Fruit fly (Drosophila melanogaster) whole organism, embryonic: ENCODE data around the gene CCAP-R.

ENCODE experiments used
- Bdp1 ChIP-seq: fragments of 200-800 bp; sonication (Bioruptor generic); optimal IDR thresholded peaks from 3 replicates; lab custom pipeline; 2016; ENCODE audit warnings: missing biosample characterization, missing genetic modification characterization
- CG11504 ChIP-seq: fragments of 200-800 bp; sonication (Bioruptor generic); optimal IDR thresholded peaks from 3 replicates; lab custom pipeline; 2019; ENCODE audit warnings: missing biosample characterization, mild to moderate bottlenecking, missing genetic modification characterization, moderate library complexity
- CG11696 ChIP-seq: fragments of 200-800 bp; sonication (Bioruptor generic); IDR thresholded peaks from 2 replicates; pipeline ENCODE4 v1.3.6; 2022; ENCODE audit warnings: missing biosample characterization, missing genetic modification characterization
- CG12942 ChIP-seq: fragments of 200-800 bp; sonication (Bioruptor generic); optimal IDR thresholded peaks from 3 replicates; lab custom pipeline; 2016; ENCODE audit warnings: missing biosample characterization, missing genetic modification characterization
- CG14014 ChIP-seq: fragments of 200-800 bp; sonication (Bioruptor generic); IDR thresholded peaks from 2 replicates; pipeline ENCODE4 v1.3.6; 2022; ENCODE audit warnings: missing biosample characterization, missing genetic modification characterization
- CG1603 ChIP-seq: fragments of 200-800 bp; sonication (Bioruptor generic); optimal IDR thresholded peaks from 2 replicates; lab custom pipeline; 2019; ENCODE audit warnings: missing biosample characterization, mild to moderate bottlenecking, missing genetic modification characterization, moderate library complexity
- CG18619 ChIP-seq: fragments of 200-800 bp; sonication (Bioruptor generic); optimal IDR thresholded peaks from 3 replicates; lab custom pipeline; 2017; ENCODE audit warnings: missing biosample characterization, mild to moderate bottlenecking, missing genetic modification characterization
- CG2712 ChIP-seq: fragments of 200-800 bp; optimal IDR thresholded peaks from 3 replicates; lab custom pipeline; 2019; ENCODE audit warnings: missing biosample characterization, mild to moderate bottlenecking, missing genetic modification characterization, moderate library complexity
- CG33557 ChIP-seq: fragments of 200-800 bp; sonication (Bioruptor generic); optimal IDR thresholded peaks from 2 replicates; lab custom pipeline; 2019; ENCODE audit warnings: missing biosample characterization, mild to moderate bottlenecking, missing genetic modification characterization, moderate library complexity
- CG42726 ChIP-seq: fragments of 200-800 bp; sonication (Bioruptor generic); IDR thresholded peaks from 2 replicates; pipeline ENCODE4 v1.3.6; 2022; ENCODE audit warnings: missing biosample characterization, missing genetic modification characterization; ENCODE audit not compliant: partially characterized antibody
- CG4617 ChIP-seq: fragments of 200-800 bp; sonication (Bioruptor generic); optimal IDR thresholded peaks from 3 replicates; lab custom pipeline; 2016; ENCODE audit warnings: missing biosample characterization, missing genetic modification characterization, borderline replicate concordance
- CG4854 ChIP-seq: fragments of 200-800 bp; sonication (Bioruptor generic); optimal IDR thresholded peaks from 2 replicates; lab custom pipeline; 2016; ENCODE audit warnings: missing biosample characterization, missing genetic modification characterization, inconsistent platforms
- CG6654 ChIP-seq: fragments of 200-800 bp; sonication (Bioruptor generic); optimal IDR thresholded peaks from 2 replicates; lab custom pipeline; 2017; ENCODE audit warnings: missing biosample characterization, mild to moderate bottlenecking, missing genetic modification characterization
- CG6683 ChIP-seq: fragments of 200-800 bp; sonication (Bioruptor generic); optimal IDR thresholded peaks from 2 replicates; lab custom pipeline; 2017; ENCODE audit warnings: missing biosample characterization, mild to moderate bottlenecking, missing genetic modification characterization, missing genetic modification reagents
- CG7357 ChIP-seq: fragments of 200-800 bp; sonication (Bioruptor generic); IDR thresholded peaks from 3 replicates; pipeline ENCODE4 v1.3.6; 2022; ENCODE audit warnings: missing biosample characterization, missing genetic modification characterization
- CG9727 ChIP-seq: fragments of 200-800 bp; sonication (Bioruptor generic); optimal IDR thresholded peaks from 3 replicates; lab custom pipeline; 2017; ENCODE audit warnings: missing biosample characterization, mild to moderate bottlenecking, missing genetic modification characterization
- CTCF ChIP-seq: fragments of 200-800 bp; sonication (Bioruptor generic); optimal IDR thresholded peaks from 2 replicates; lab custom pipeline; 2017; ENCODE audit warnings: missing biosample characterization, mild to moderate bottlenecking, missing genetic modification characterization, moderate library complexity
- D ChIP-seq, 2 experiments: fragments of 200-800 bp in 1 of 2; fragments of >200 bp in 1 of 2; sonication (Bioruptor generic) in 1 of 2; optimal IDR thresholded peaks; 2 replicates in 1 of 2; 3 replicates in 1 of 2; lab custom pipeline; 2017; ENCODE audit warnings: mild to moderate bottlenecking in 1 of 2, missing biosample characterization in 1 of 2, missing genetic modification characterization in 1 of 2, missing genetic modification reagents in 1 of 2
- E2f2 ChIP-seq: fragments of 200-800 bp; sonication (Bioruptor generic); IDR thresholded peaks from 2 replicates; pipeline ENCODE4 v1.3.6; 2022; ENCODE audit warnings: missing biosample characterization, missing genetic modification characterization
- Elba2 ChIP-seq: fragments of 200-800 bp; sonication (Bioruptor generic); optimal IDR thresholded peaks from 3 replicates; lab custom pipeline; 2016; ENCODE audit warnings: missing biosample characterization, missing genetic modification characterization
- H2.0 ChIP-seq: fragments of 200-800 bp; sonication (Bioruptor generic); IDR thresholded peaks from 2 replicates; pipeline ENCODE4 v1.3.6; 2022; ENCODE audit warnings: missing biosample characterization, missing genetic modification characterization
- HHEX ChIP-seq: fragments of 200-800 bp; sonication (Bioruptor generic); optimal IDR thresholded peaks from 3 replicates; lab custom pipeline; 2017; ENCODE audit warnings: missing biosample characterization, mild to moderate bottlenecking, missing genetic modification characterization, missing genetic modification reagents
- HLH3B ChIP-seq: fragments of 200-800 bp; sonication (Bioruptor generic); IDR thresholded peaks from 2 replicates; pipeline ENCODE4 v1.3.6; 2022; ENCODE audit warnings: missing biosample characterization, missing genetic modification characterization
- HLH54F ChIP-seq: fragments of 200-800 bp; sonication (Bioruptor generic); optimal IDR thresholded peaks from 3 replicates; lab custom pipeline; 2016; ENCODE audit warnings: missing biosample characterization, missing genetic modification characterization
- Mes4 ChIP-seq: fragments of 200-800 bp; sonication (Bioruptor generic); optimal IDR thresholded peaks from 2 replicates; lab custom pipeline; 2016; ENCODE audit warnings: missing biosample characterization, missing genetic modification characterization
- Nf-YB ChIP-seq: fragments of 200-800 bp; sonication (Bioruptor generic); optimal IDR thresholded peaks from 3 replicates; lab custom pipeline; 2019; ENCODE audit warnings: missing biosample characterization, mild to moderate bottlenecking, missing genetic modification characterization, moderate library complexity
- Oaz ChIP-seq: fragments of 200-800 bp; sonication (Bioruptor generic); IDR thresholded peaks from 2 replicates; pipeline ENCODE4 v1.3.6; 2022; ENCODE audit warnings: missing biosample characterization, missing genetic modification characterization
- Poxn ChIP-seq: fragments of 200-800 bp; sonication (Bioruptor generic); IDR thresholded peaks from 2 replicates; pipeline ENCODE4 v1.3.6; 2022; ENCODE audit warnings: missing biosample characterization, missing genetic modification characterization
- Rx ChIP-seq: fragments of 200-800 bp; sonication (Bioruptor generic); IDR thresholded peaks from 2 replicates; pipeline ENCODE4 v1.3.6; 2022; ENCODE audit warnings: missing biosample characterization, missing genetic modification characterization
- Side ChIP-seq: fragments of 200-800 bp; sonication (Bioruptor generic); optimal IDR thresholded peaks from 2 replicates; lab custom pipeline; 2016; ENCODE audit warnings: missing biosample characterization, missing genetic modification characterization
- Sry-β ChIP-seq: fragments of 200-800 bp; sonication (Bioruptor generic); optimal IDR thresholded peaks from 2 replicates; lab custom pipeline; 2018; ENCODE audit warnings: missing biosample characterization, mild to moderate bottlenecking, missing genetic modification characterization, moderate library complexity
- TFAM ChIP-seq: fragments of 200-800 bp; sonication (Bioruptor generic); optimal IDR thresholded peaks from 2 replicates; lab custom pipeline; 2017; ENCODE audit warnings: missing biosample characterization, missing genetic modification characterization, inconsistent platforms
- Taf1 ChIP-seq: fragments of 200-800 bp; sonication (Bioruptor generic); IDR thresholded peaks from 2 replicates; pipeline ENCODE4 v1.3.6; 2022; ENCODE audit warnings: missing biosample characterization, missing genetic modification characterization
- ash1 ChIP-seq: fragments of 200-800 bp; sonication (Bioruptor generic); optimal IDR thresholded peaks from 2 replicates; lab custom pipeline; 2018; ENCODE audit warnings: missing biosample characterization, mild to moderate bottlenecking, missing genetic modification characterization
- bab2 ChIP-seq: fragments of 200-800 bp; sonication (Bioruptor generic); optimal IDR thresholded peaks from 2 replicates; lab custom pipeline; 2016; ENCODE audit warnings: missing biosample characterization, missing genetic modification characterization
- dysf ChIP-seq: fragments of 200-800 bp; sonication (Bioruptor generic); IDR thresholded peaks from 3 replicates; pipeline ENCODE4 v1.3.6; 2022; ENCODE audit warnings: missing biosample characterization, missing genetic modification characterization
- en ChIP-seq: fragments of 200-800 bp; sonication (Bioruptor generic); optimal IDR thresholded peaks from 2 replicates; lab custom pipeline; 2016; ENCODE audit warnings: missing biosample characterization, missing genetic modification characterization
- exex ChIP-seq: fragments of 200-800 bp; sonication (Bioruptor generic); optimal IDR thresholded peaks from 4 replicates; lab custom pipeline; 2018; ENCODE audit warnings: missing biosample characterization, mild to moderate bottlenecking, missing genetic modification characterization, moderate library complexity
- lbe ChIP-seq: fragments of 200-800 bp; sonication (Bioruptor generic); optimal IDR thresholded peaks from 2 replicates; lab custom pipeline; 2016; ENCODE audit warnings: missing biosample characterization, mild to moderate bottlenecking, missing genetic modification characterization
- phol ChIP-seq: fragments of 200-800 bp; sonication (Bioruptor generic); optimal IDR thresholded peaks from 3 replicates; lab custom pipeline; 2018; ENCODE audit warnings: missing biosample characterization, mild to moderate bottlenecking, missing genetic modification characterization, moderate library complexity
- run ChIP-seq: fragments of 200-800 bp; sonication (Bioruptor generic); optimal IDR thresholded peaks from 3 replicates; lab custom pipeline; 2018; ENCODE audit warnings: missing biosample characterization, mild to moderate bottlenecking, missing genetic modification characterization
- sr ChIP-seq: fragments of 200-800 bp; sonication (Bioruptor generic); IDR thresholded peaks from 3 replicates; pipeline ENCODE4 v1.3.6; 2022; ENCODE audit warnings: missing biosample characterization, missing genetic modification characterization
- stc ChIP-seq: fragments of 200-800 bp; sonication (Bioruptor generic); IDR thresholded peaks from 2 replicates; pipeline ENCODE4 v1.3.6; 2022; ENCODE audit warnings: missing biosample characterization, missing genetic modification characterization
- stwl ChIP-seq: fragments of 200-800 bp; sonication (Bioruptor generic); optimal IDR thresholded peaks from 3 replicates; lab custom pipeline; 2018; ENCODE audit warnings: missing biosample characterization, mild to moderate bottlenecking, missing genetic modification characterization, moderate library complexity
- usp ChIP-seq: fragments of >200 bp; optimal IDR thresholded peaks from 2 replicates; lab custom pipeline; 2017; ENCODE audit warnings: missing biosample characterization, missing genetic modification characterization

Gene CCAP-R

dm6 chr3R:25893272-25893671 lies 62.8 kb downstream of the CCAP-R start, which contains the start of gene CG5913 (continued):
- TF ChIP-seq CG12942 (GFP tag; lab: Kevin White, UChicago) (no peak), Rx (GFP tag; lab: Robert Waterston, UW) (no peak), CG6654 (GFP tag; lab: Kevin White, UChicago) (no peak), run (tag; lab: Kevin White, UChicago) (no peak), usp (GFP tag; lab: Kevin White, UChicago) (no peak), HLH3B (no peak), CG11504 (no peak), dysf (GFP tag; lab: Robert Waterston, UW) (no peak), bab2 (GFP tag; lab: Kevin White, UChicago) (no peak), Nf-YB (GFP tag; lab: Kevin White, UChicago) (no peak), CG2712 (tag; lab: Kevin White, UChicago) (no peak), Mes4 (GFP tag; lab: Kevin White, UChicago) (no peak), H2.0 (GFP tag; lab: Robert Waterston, UW) (no peak), stc (GFP tag; lab: Robert Waterston, UW) (no peak), CG11696 (GFP tag; lab: Robert Waterston, UW) (no peak), sr (no peak), Taf1 (GFP tag; lab: Robert Waterston, UW) (no peak), CG14014 (GFP tag; lab: Robert Waterston, UW) (no peak), E2f2 (GFP tag; lab: Robert Waterston, UW) (peak; percentile 70), CG18619 (GFP tag; lab: Kevin White, UChicago) (no peak), HHEX (GFP tag; lab: Kevin White, UChicago) (no peak), Elba2 (peak; percentile 21), stwl (tag; lab: Kevin White, UChicago) (peak; percentile 94), CTCF (GFP tag; lab: Kevin White, UChicago) (peak; percentile 55), D (optimal IDR thresholded peaks at IDR 0.05; lab: Kevin White, UChicago) (no peak), D (GFP tag; optimal IDR thresholded peaks at IDR 0.05; lab: Kevin White, UChicago) (no peak), CG33557 (no peak), en (GFP tag; lab: Kevin White, UChicago) (no peak), Poxn (no peak), lbe (GFP tag; lab: Kevin White, UChicago) (no peak), CG4617 (GFP tag; lab: Kevin White, UChicago) (peak; percentile 81), CG1603 (no peak), ash1 (no peak), exex (tag; lab: Kevin White, UChicago) (no peak), CG7357 (GFP tag; lab: Robert Waterston, UW) (no peak), Side (GFP tag; lab: Kevin White, UChicago) (no peak), CG4854 (GFP tag; lab: Kevin White, UChicago) (no peak), CG42726 (GFP tag; lab: Robert Waterston, UW) (no peak), CG9727 (GFP tag; lab: Kevin White, UChicago) (no peak), CG6683 (GFP tag; lab: Kevin White, UChicago) (no peak), Bdp1 (GFP tag; lab: Kevin White, UChicago) (no peak), HLH54F (no peak), Sry-β (peak; percentile 72), Oaz (no peak), TFAM (no peak), phol (tag; lab: Kevin White, UChicago) (no peak)
